Worm (Caenorhabditis elegans) whole organism, L4 larva: ENCODE results near the gene Y7A5A.5.

Experiments used
- D1046.2 ChIP-seq: fragments of 200-800 bp; sonication (Bioruptor generic); IDR thresholded peaks from 2 replicates; pipeline ENCODE4 v1.3.6; 2022; ENCODE audit warnings: missing genetic modification characterization, missing compliant biosample characterization
- F37D6.2 ChIP-seq: sonication (generic microtip); optimal IDR thresholded peaks from 2 replicates; lab custom pipeline; 2016; ENCODE audit warnings: mild to moderate bottlenecking, missing genetic modification characterization, missing compliant biosample characterization
- F49E8.2 ChIP-seq: sonication (generic microtip); optimal IDR thresholded peaks from 2 replicates; lab custom pipeline; 2016; ENCODE audit warnings: missing compliant biosample characterization, mild to moderate bottlenecking, missing genetic modification characterization, borderline replicate concordance
- T20F7.1 ChIP-seq: fragments of 200-800 bp; sonication (Bioruptor generic); optimal IDR thresholded peaks from 2 replicates; lab custom pipeline; 2018; ENCODE audit warnings: mild to moderate bottlenecking, missing genetic modification characterization, missing compliant biosample characterization
- T26A8.4 ChIP-seq: fragments of 200-800 bp; sonication (Bioruptor generic); IDR thresholded peaks from 2 replicates; pipeline ENCODE4 v1.3.6; 2022; ENCODE audit warnings: missing genetic modification characterization, missing compliant biosample characterization
- Y48G9A.11 ChIP-seq: fragments of 200-800 bp; sonication (Bioruptor generic); IDR thresholded peaks from 2 replicates; pipeline ENCODE4 v1.3.6; 2022; ENCODE audit warnings: missing genetic modification reagents, missing genetic modification characterization, missing compliant biosample characterization
- aly-2 ChIP-seq: sonication (generic microtip); optimal IDR thresholded peaks from 2 replicates; lab custom pipeline; 2018; ENCODE audit warnings: missing biosample characterization, missing genetic modification characterization
- arid-1 ChIP-seq: fragments of 200-800 bp; sonication (Bioruptor generic); conservative IDR thresholded peaks from 2 replicates; pipeline ENCODE4 v1.3.6; 2022; ENCODE audit warnings: missing genetic modification reagents, missing genetic modification characterization, missing compliant biosample characterization
- ces-1 ChIP-seq: fragments of 150-350 bp; sonication (generic microtip); optimal IDR thresholded peaks from 4 replicates; lab custom pipeline; 2014; ENCODE audit warnings: missing biosample characterization, missing genetic modification reagents, missing genetic modification characterization
- cey-2 ChIP-seq: sonication (generic microtip); optimal IDR thresholded peaks from 3 replicates; lab custom pipeline; 2017; ENCODE audit warnings: missing genetic modification characterization, mild to moderate bottlenecking, missing compliant biosample characterization, antibody characterized with exemption, borderline replicate concordance; ENCODE audit not compliant: insufficient read depth
- ctbp-1 ChIP-seq: fragments of 200-800 bp; sonication (Bioruptor generic); IDR thresholded peaks from 2 replicates; pipeline ENCODE4 v1.3.6; 2022; ENCODE audit warnings: missing genetic modification reagents, missing genetic modification characterization, missing compliant biosample characterization
- daf-12 ChIP-seq: fragments of 150-350 bp; optimal IDR thresholded peaks from 2 replicates; lab custom pipeline; 2014; ENCODE audit warnings: missing biosample characterization, missing genetic modification reagents, missing genetic modification characterization
- daf-16 ChIP-seq, 3 experiments: sonication (generic microtip); optimal IDR thresholded peaks; 2 replicates each; lab custom pipeline; 2016 to 2017; ENCODE audit warnings: missing genetic modification characterization in 3 of 3, missing genetic modification reagents in 3 of 3, mild to moderate bottlenecking in 2 of 3, missing compliant biosample characterization in 2 of 3, missing biosample characterization in 1 of 3, moderate library complexity in 1 of 3
- daf-19 ChIP-seq: fragments of 200-800 bp; sonication (Bioruptor generic); conservative IDR thresholded peaks from 2 replicates; pipeline ENCODE4 v1.3.6; 2022; ENCODE audit warnings: missing genetic modification characterization, missing compliant biosample characterization
- daf-8 ChIP-seq: fragments of 200-800 bp; sonication (Bioruptor generic); IDR thresholded peaks from 2 replicates; pipeline ENCODE4 v1.3.6; 2022; ENCODE audit warnings: missing genetic modification characterization, missing compliant biosample characterization
- dmd-8 ChIP-seq: fragments of 200-800 bp; sonication (Bioruptor generic); IDR thresholded peaks from 2 replicates; pipeline ENCODE4 v1.3.6; 2022; ENCODE audit warnings: missing genetic modification characterization, missing compliant biosample characterization
- duxl-1 ChIP-seq: sonication (generic microtip); optimal IDR thresholded peaks from 2 replicates; lab custom pipeline; 2016; ENCODE audit warnings: mild to moderate bottlenecking, missing genetic modification characterization, moderate library complexity, missing compliant biosample characterization; ENCODE audit not compliant: poor library complexity
- egl-27 ChIP-seq: sonication (generic microtip); optimal IDR thresholded peaks from 3 replicates; lab custom pipeline; 2017; ENCODE audit warnings: missing biosample characterization, missing genetic modification reagents, missing genetic modification characterization
- egl-43 ChIP-seq: fragments of 200-800 bp; sonication (Bioruptor generic); IDR thresholded peaks from 2 replicates; pipeline ENCODE4 v1.3.6; 2022; ENCODE audit warnings: missing genetic modification reagents, missing genetic modification characterization, missing compliant biosample characterization
- hlh-11 ChIP-seq: fragments of 200-800 bp; sonication (Bioruptor generic); optimal IDR thresholded peaks from 2 replicates; lab custom pipeline; 2018; ENCODE audit warnings: mild to moderate bottlenecking, missing genetic modification characterization, missing compliant biosample characterization
- hlh-30 ChIP-seq: sonication (generic microtip); optimal IDR thresholded peaks from 2 replicates; lab custom pipeline; 2017; ENCODE audit warnings: antibody characterized with exemption, mild to moderate bottlenecking, missing genetic modification characterization, missing compliant biosample characterization; ENCODE audit not compliant: insufficient read depth
- hmg-1.1 ChIP-seq: fragments of 200-800 bp; sonication (Bioruptor generic); IDR thresholded peaks from 2 replicates; pipeline ENCODE4 v1.3.6; 2022; ENCODE audit warnings: missing genetic modification reagents, missing genetic modification characterization, missing compliant biosample characterization
- lin-1 ChIP-seq: fragments of 200-800 bp; sonication (Bioruptor generic); IDR thresholded peaks from 2 replicates; pipeline ENCODE4 v1.3.6; 2022; ENCODE audit warnings: missing genetic modification reagents, missing genetic modification characterization, missing compliant biosample characterization
- lin-13 ChIP-seq: fragments of 150-350 bp; optimal IDR thresholded peaks from 2 replicates; lab custom pipeline; 2014; ENCODE audit warnings: missing biosample characterization, missing genetic modification reagents, missing genetic modification characterization
- lin-15B ChIP-seq: fragments of 150-350 bp; sonication (generic microtip); optimal IDR thresholded peaks from 3 replicates; lab custom pipeline; 2014; ENCODE audit warnings: missing biosample characterization, missing genetic modification characterization
- lir-3 ChIP-seq: sonication (generic microtip); optimal IDR thresholded peaks from 2 replicates; lab custom pipeline; 2016; ENCODE audit warnings: mild to moderate bottlenecking, missing genetic modification characterization, missing compliant biosample characterization
- madf-5 ChIP-seq, 2 experiments: fragments of 200-800 bp; sonication (Bioruptor generic); IDR thresholded peaks; 2 replicates each; pipeline ENCODE4 v1.3.6; 2022; ENCODE audit warnings: missing compliant biosample characterization in 2 of 2, missing genetic modification characterization in 2 of 2
- madf-9 ChIP-seq: fragments of 200-800 bp; sonication (Bioruptor generic); conservative IDR thresholded peaks from 2 replicates; pipeline ENCODE4 v1.3.6; 2022; ENCODE audit warnings: missing genetic modification reagents, missing genetic modification characterization, missing compliant biosample characterization
- mep-1 ChIP-seq: fragments of 150-350 bp; sonication (generic microtip); optimal IDR thresholded peaks from 3 replicates; lab custom pipeline; 2014; ENCODE audit warnings: missing biosample characterization, missing genetic modification characterization
- nhr-102 ChIP-seq: sonication (generic microtip); optimal IDR thresholded peaks from 2 replicates; lab custom pipeline; 2016; ENCODE audit warnings: mild to moderate bottlenecking, missing genetic modification characterization, moderate library complexity, missing compliant biosample characterization
- nhr-11 ChIP-seq: fragments of 150-350 bp; optimal IDR thresholded peaks from 2 replicates; lab custom pipeline; 2014; ENCODE audit warnings: missing biosample characterization, missing genetic modification characterization
- nhr-41 ChIP-seq: fragments of 200-800 bp; sonication (Bioruptor generic); IDR thresholded peaks from 2 replicates; pipeline ENCODE4 v1.3.6; 2022; ENCODE audit warnings: missing genetic modification reagents, missing genetic modification characterization, missing compliant biosample characterization
- nhr-42 ChIP-seq: fragments of 200-800 bp; sonication (Bioruptor generic); IDR thresholded peaks from 2 replicates; pipeline ENCODE4 v1.3.6; 2022; ENCODE audit warnings: missing genetic modification characterization, missing compliant biosample characterization
- nhr-48 ChIP-seq: sonication (generic microtip); optimal IDR thresholded peaks from 2 replicates; lab custom pipeline; 2016; ENCODE audit warnings: mild to moderate bottlenecking, missing genetic modification characterization, missing compliant biosample characterization
- php-3 ChIP-seq: fragments of 200-800 bp; sonication (Bioruptor generic); IDR thresholded peaks from 2 replicates; pipeline ENCODE4 v1.3.6; 2022; ENCODE audit warnings: missing genetic modification reagents, missing genetic modification characterization, missing compliant biosample characterization
- rbr-2 ChIP-seq: sonication (generic microtip); optimal IDR thresholded peaks from 2 replicates; lab custom pipeline; 2016; ENCODE audit warnings: missing genotype, missing genetic modification characterization, missing compliant biosample characterization
- saeg-2 ChIP-seq: fragments of 200-800 bp; sonication (Bioruptor generic); IDR thresholded peaks from 2 replicates; pipeline ENCODE4 v1.3.6; 2022; ENCODE audit warnings: missing genetic modification reagents, missing genetic modification characterization, missing compliant biosample characterization
- set-16 ChIP-seq: fragments of 200-800 bp; sonication (Bioruptor generic); IDR thresholded peaks from 2 replicates; pipeline ENCODE4 v1.3.6; 2022; ENCODE audit warnings: missing genetic modification reagents, missing genetic modification characterization, missing compliant biosample characterization
- skn-1 ChIP-seq: fragments of 150-350 bp; optimal IDR thresholded peaks from 2 replicates; lab custom pipeline; 2014; ENCODE audit warnings: missing biosample characterization, missing genetic modification characterization
- snpc-1.2 ChIP-seq: fragments of 200-800 bp; sonication (Bioruptor generic); IDR thresholded peaks from 2 replicates; pipeline ENCODE4 v1.3.6; 2022; ENCODE audit warnings: missing genetic modification reagents, missing genetic modification characterization, missing compliant biosample characterization
- vab-7 ChIP-seq: fragments of 200-800 bp; sonication (Bioruptor generic); IDR thresholded peaks from 2 replicates; pipeline ENCODE4 v1.3.6; 2022; ENCODE audit warnings: missing genetic modification reagents, missing genetic modification characterization, missing compliant biosample characterization
- ztf-11 ChIP-seq: fragments of 150-350 bp; optimal IDR thresholded peaks from 2 replicates; lab custom pipeline; 2014; ENCODE audit warnings: missing biosample characterization, missing genetic modification characterization

Y7A5A.5 gene

DNA sequence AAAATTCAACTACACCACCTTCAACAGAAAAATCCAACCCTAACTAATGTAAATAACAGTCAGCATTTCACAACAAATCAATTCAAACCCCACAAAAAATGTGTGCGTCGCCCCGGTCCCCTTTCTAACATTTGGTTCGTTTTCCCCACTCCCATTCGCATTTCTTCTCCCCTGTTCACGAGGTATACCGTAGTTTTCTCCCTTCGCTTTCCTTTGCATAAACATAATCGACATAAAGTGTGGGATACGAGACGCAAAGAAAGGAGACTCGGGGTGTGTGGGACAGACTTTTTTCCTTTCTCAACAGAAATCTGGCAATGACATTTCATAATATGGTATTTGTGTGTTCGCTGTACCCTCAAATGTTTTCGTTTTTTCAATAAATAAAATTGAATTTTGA, 24.7 kb upstream of the Y7A5A.5 start:
- no peak for TF ChIP-seq daf-8 (GFP tag; lab: Robert Waterston, UW)
- no peak for TF ChIP-seq Y48G9A.11 (GFP tag; lab: Robert Waterston, UW)
- no peak for TF ChIP-seq daf-19 (GFP tag; lab: Robert Waterston, UW)
- TF ChIP-seq duxl-1 (tag; lab: Kevin White, UChicago), result no peak
- no peak for TF ChIP-seq nhr-48
- no peak for TF ChIP-seq dmd-8

DNA sequence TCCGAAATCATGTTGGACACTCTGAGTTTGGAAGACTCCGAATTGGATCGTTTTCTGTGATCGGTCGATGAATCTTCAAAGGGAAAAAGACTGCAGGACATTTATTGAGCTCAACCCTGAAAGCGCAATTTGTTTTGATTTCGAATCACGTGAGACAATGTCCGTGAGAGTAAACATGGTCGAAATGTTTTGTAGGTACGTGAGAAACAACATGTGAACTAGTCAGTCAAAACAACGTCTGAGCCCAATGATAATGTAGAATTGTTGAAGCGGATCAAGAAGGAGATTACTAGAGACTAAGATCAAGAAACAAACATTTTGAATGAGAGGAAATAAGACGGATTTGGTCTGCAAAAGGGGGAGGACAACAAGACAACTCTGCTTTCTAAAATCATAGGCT, 17.4 kb upstream of the Y7A5A.5 start, which contains the start of gene Y7A5A.7:
Gene Y7A5A.7, minus strand, starts transcription at position 101 of the 400 bp plus-strand sequence.
- no peak for TF ChIP-seq lin-13
- TF ChIP-seq madf-9 (GFP tag; lab: Robert Waterston, UW), result no peak
- TF ChIP-seq aly-2 (tag; lab: Kevin White, UChicago), result no peak
- no peak for TF ChIP-seq ces-1 (GFP tag; lab: Kevin White, UChicago)
- no peak for TF ChIP-seq egl-43 (GFP tag; lab: Robert Waterston, UW)
- TF ChIP-seq vab-7, result no peak
- no peak for TF ChIP-seq nhr-102 (tag; lab: Kevin White, UChicago)
- TF ChIP-seq madf-5 (GFP tag; IDR thresholded peaks at IDR 0.05; lab: Robert Waterston, UW), result no peak
- TF ChIP-seq php-3 (GFP tag; lab: Robert Waterston, UW), result no peak

DNA sequence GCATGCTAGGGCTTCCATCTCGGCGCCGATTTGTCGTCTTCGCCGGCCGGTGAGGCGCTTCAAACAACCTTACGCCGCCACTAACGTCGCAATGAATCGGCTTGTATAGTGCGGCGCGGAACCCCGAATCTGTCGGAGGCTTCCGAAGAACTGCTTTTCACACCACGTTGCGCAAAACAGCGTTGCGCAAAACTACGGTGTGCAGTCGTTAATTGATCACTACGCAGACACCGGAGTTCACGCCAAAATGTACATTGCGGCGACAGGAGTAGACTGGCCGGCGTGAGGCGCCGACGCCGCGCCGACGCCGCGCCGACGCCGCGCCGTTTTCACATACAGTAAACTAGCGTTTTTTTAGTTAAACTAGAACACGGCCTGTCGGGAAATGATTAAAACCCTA, 15.2 kb upstream of the Y7A5A.5 start:
- TF ChIP-seq Y48G9A.11 (GFP tag; lab: Robert Waterston, UW), result 0 out of 2 replicates have a peak, but pooled peaks have one; percentile 30
- no peak for TF ChIP-seq cey-2
- TF ChIP-seq set-16 (GFP tag; lab: Robert Waterston, UW), result peak; percentile 58
- TF ChIP-seq, all 104 proteins: peak for 2

DNA sequence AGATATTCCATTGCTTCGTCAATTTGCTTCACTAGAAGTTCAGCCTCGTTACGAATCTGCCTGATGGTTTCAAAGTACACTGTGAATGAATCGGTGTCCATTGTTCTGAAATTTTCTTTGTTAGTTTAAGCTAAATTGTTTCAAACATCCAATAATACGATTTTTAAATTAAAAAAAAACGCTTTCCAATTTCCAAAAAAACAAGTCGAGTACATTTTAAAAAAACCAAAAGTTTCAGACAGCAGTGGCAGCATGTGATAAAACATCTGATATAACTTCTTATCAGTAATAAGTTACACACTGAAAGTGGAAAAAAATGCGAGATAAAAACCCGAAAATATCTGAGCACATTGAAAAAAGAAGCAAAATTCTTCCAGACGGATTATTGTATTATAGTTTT, 13.0 kb upstream of the Y7A5A.5 start, which contains the start of gene Y7A5A.6:
Gene Y7A5A.6, minus strand, starts transcription at position 101 of the 400 bp plus-strand sequence.
- TF ChIP-seq mep-1, result no peak
- TF ChIP-seq hlh-30, result peak; percentile 30
- TF ChIP-seq daf-16 (GFP tag; optimal IDR thresholded peaks at IDR 0.05; lab: Kevin White, UChicago), result no peak
- no peak for TF ChIP-seq daf-16 (tag; optimal IDR thresholded peaks at IDR 0.05; lab: Kevin White, UChicago)
- TF ChIP-seq nhr-41 (GFP tag; lab: Robert Waterston, UW), result no peak
- no peak for TF ChIP-seq F37D6.2

DNA sequence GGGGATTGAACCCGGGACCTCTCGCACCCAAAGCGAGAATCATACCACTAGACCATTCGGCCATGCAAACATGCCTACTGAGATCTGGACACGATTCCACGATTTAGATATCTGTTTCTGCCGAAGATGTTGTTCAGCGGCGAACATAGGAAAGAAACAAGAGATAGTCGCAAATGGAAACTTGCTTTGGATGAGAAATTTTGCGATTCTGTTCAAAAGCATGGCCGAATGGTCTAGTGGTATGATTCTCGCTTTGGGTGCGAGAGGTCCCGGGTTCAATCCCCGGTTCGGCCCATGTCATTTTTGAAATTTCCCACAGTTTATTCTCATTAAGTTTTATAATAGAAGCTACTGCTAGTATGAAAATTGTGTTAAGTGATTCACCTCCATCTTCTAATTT, 10.0 kb upstream of the Y7A5A.5 start:
- TF ChIP-seq egl-27 (tag; lab: Kevin White, UChicago) (no peak), nhr-41 (GFP tag; lab: Robert Waterston, UW) (no peak), D1046.2 (GFP tag; lab: Robert Waterston, UW) (0 out of 2 replicates have a peak, but pooled peaks have one; percentile 24), ces-1 (GFP tag; lab: Kevin White, UChicago) (no peak), ctbp-1 (GFP tag; lab: Robert Waterston, UW) (0 out of 2 replicates have a peak, but pooled peaks have one; percentile 16), ztf-11 (tag; lab: Kevin White, UChicago) (no peak), lir-3 (no peak), hlh-11 (tag; lab: Kevin White, UChicago) (no peak), lin-15B (tag; lab: Kevin White, UChicago) (no peak), egl-43 (GFP tag; lab: Robert Waterston, UW) (peak; percentile 74), rbr-2 (tag; lab: Kevin White, UChicago) (peak; percentile 21), lin-1 (GFP tag; lab: Robert Waterston, UW) (0 out of 2 replicates have a peak, but pooled peaks have one; percentile 31), vab-7 (no peak), nhr-42 (GFP tag; lab: Robert Waterston, UW) (no peak), skn-1 (no peak), madf-5 (GFP tag; IDR thresholded peaks at IDR 0.05; lab: Robert Waterston, UW) (0 out of 4 replicates have a peak, but pooled peaks of 1 of the 2 experiments have one; percentile 30), arid-1 (GFP tag; lab: Robert Waterston, UW) (no peak), daf-12 (tag; lab: Kevin White, UChicago) (no peak), T26A8.4 (GFP tag; lab: Robert Waterston, UW) (peak; percentile 67; the same call in 1 of the 2 replicates), F49E8.2 (tag; lab: Kevin White, UChicago) (no peak), hmg-1.1 (no peak), T20F7.1 (GFP tag; lab: Kevin White, UChicago) (no peak), dmd-8 (no peak), nhr-11 (no peak), snpc-1.2 (GFP tag; lab: Robert Waterston, UW) (peak; percentile 73), saeg-2 (GFP tag; lab: Robert Waterston, UW) (no peak), php-3 (GFP tag; lab: Robert Waterston, UW) (no peak)
